Worm (Caenorhabditis elegans) whole organism, L1 larva: ENCODE data around the gene sri-7.

Source experiments
- C34B4.2 ChIP-seq: sonication (generic microtip); optimal IDR thresholded peaks from 2 replicates; lab custom pipeline; 2017; ENCODE audit warnings: mild to moderate bottlenecking, missing genetic modification characterization, missing compliant biosample characterization
- aly-2 ChIP-seq: fragments of 150-350 bp; optimal IDR thresholded peaks from 2 replicates; lab custom pipeline; 2014; ENCODE audit warnings: missing biosample characterization, missing genetic modification characterization
- blmp-1 ChIP-seq: fragments of 150-350 bp; optimal IDR thresholded peaks from 2 replicates; lab custom pipeline; 2014; ENCODE audit warnings: missing biosample characterization, missing genetic modification characterization
- ceh-8 ChIP-seq: fragments of 200-800 bp; sonication (Bioruptor generic); optimal IDR thresholded peaks from 2 replicates; lab custom pipeline; 2018; ENCODE audit warnings: mild to moderate bottlenecking, missing genetic modification characterization, moderate library complexity, missing compliant biosample characterization
- ceh-88 ChIP-seq: fragments of 200-800 bp; sonication (Bioruptor generic); IDR thresholded peaks from 2 replicates; pipeline ENCODE4 v1.3.6; 2022; ENCODE audit warnings: missing genetic modification characterization, missing compliant biosample characterization
- ces-1 ChIP-seq: fragments of 150-350 bp; optimal IDR thresholded peaks from 2 replicates; lab custom pipeline; 2014; ENCODE audit warnings: missing biosample characterization, missing genetic modification reagents, missing genetic modification characterization
- dpl-1 ChIP-seq, 3 experiments: fragments of 150-350 bp in 2 of 3; sonication (generic microtip) in 1 of 3; optimal IDR thresholded peaks; 2 replicates each; lab custom pipeline; 2014 to 2017; ENCODE audit warnings: missing biosample characterization in 3 of 3, missing genetic modification characterization in 3 of 3, missing genetic modification reagents in 3 of 3
- efl-1 ChIP-seq, 4 experiments: fragments of 150-350 bp; optimal IDR thresholded peaks in 3 of 4; peaks in 1 of 4; 1 replicate in 1 of 4; 2 replicates in 3 of 4; lab custom pipeline; 2014; ENCODE audit warnings: missing biosample characterization in 2 of 4, missing genetic modification characterization in 2 of 4, missing genetic modification reagents in 2 of 4
- egl-13 ChIP-seq: sonication (generic microtip); optimal IDR thresholded peaks from 2 replicates; lab custom pipeline; 2016; ENCODE audit warnings: missing genotype, missing genetic modification reagents, missing genetic modification characterization, missing compliant biosample characterization
- egl-27 ChIP-seq, 2 experiments: fragments of 150-350 bp in 1 of 2; sonication (generic microtip); optimal IDR thresholded peaks; 3 replicates each; lab custom pipeline; 2017 to 2018; ENCODE audit warnings: missing biosample characterization in 2 of 2, missing genetic modification characterization in 2 of 2, missing genetic modification reagents in 2 of 2
- elt-2 ChIP-seq: sonication (generic microtip); optimal IDR thresholded peaks from 2 replicates; lab custom pipeline; 2016; ENCODE audit warnings: missing genetic modification characterization, mild to moderate bottlenecking, inconsistent platforms, missing compliant biosample characterization, missing genetic modification reagents
- elt-3 ChIP-seq, 6 experiments: fragments of 150-350 bp in 1 of 6; sonication (generic microtip); optimal IDR thresholded peaks; 2 replicates each; lab custom pipeline; 2017 to 2018; ENCODE audit warnings: missing biosample characterization in 6 of 6, missing genetic modification characterization in 6 of 6, inconsistent platforms in 1 of 6
- ets-5 ChIP-seq: fragments of 200-800 bp; sonication (Bioruptor generic); IDR thresholded peaks from 2 replicates; pipeline ENCODE4 v1.3.6; 2022; ENCODE audit warnings: missing genetic modification characterization, missing compliant biosample characterization
- fkh-4 ChIP-seq: sonication (generic microtip); optimal IDR thresholded peaks from 2 replicates; lab custom pipeline; 2016; ENCODE audit warnings: missing compliant biosample characterization, missing genetic modification characterization, borderline replicate concordance
- lir-3 ChIP-seq: sonication (generic microtip); optimal IDR thresholded peaks from 2 replicates; lab custom pipeline; 2016; ENCODE audit warnings: mild to moderate bottlenecking, missing genetic modification characterization, moderate library complexity, missing compliant biosample characterization; ENCODE audit not compliant: poor library complexity
- mdl-1 ChIP-seq, 2 experiments: fragments of 150-350 bp; optimal IDR thresholded peaks; 2 replicates each; lab custom pipeline; 2014 to 2017; ENCODE audit warnings: missing biosample characterization in 2 of 2, missing genetic modification characterization in 2 of 2, inconsistent platforms in 1 of 2
- mep-1 ChIP-seq: fragments of 150-350 bp; optimal IDR thresholded peaks from 2 replicates; lab custom pipeline; 2014; ENCODE audit warnings: missing biosample characterization, missing genetic modification characterization
- nhr-11 ChIP-seq: fragments of 150-350 bp; optimal IDR thresholded peaks from 2 replicates; lab custom pipeline; 2014; ENCODE audit warnings: missing biosample characterization, missing genetic modification characterization
- nhr-20 ChIP-seq: sonication (generic microtip); optimal IDR thresholded peaks from 2 replicates; lab custom pipeline; 2016; ENCODE audit warnings: mild to moderate bottlenecking, missing genetic modification characterization, missing compliant biosample characterization
- nhr-47 ChIP-seq: sonication (generic microtip); optimal IDR thresholded peaks from 2 replicates; lab custom pipeline; 2016; ENCODE audit warnings: mild to moderate bottlenecking, missing genetic modification characterization, moderate library complexity, missing compliant biosample characterization
- nhr-71 ChIP-seq: sonication (generic microtip); optimal IDR thresholded peaks from 2 replicates; lab custom pipeline; 2016; ENCODE audit warnings: mild to moderate bottlenecking, missing genetic modification characterization, moderate library complexity, missing compliant biosample characterization
- nhr-76 ChIP-seq: sonication (generic microtip); optimal IDR thresholded peaks from 2 replicates; lab custom pipeline; 2017; ENCODE audit warnings: missing biosample characterization, missing genetic modification characterization
- nhr-77 ChIP-seq: fragments of 150-350 bp; optimal IDR thresholded peaks from 2 replicates; lab custom pipeline; 2014; ENCODE audit warnings: missing biosample characterization, missing genetic modification characterization
- nhr-90 ChIP-seq: sonication (generic microtip); optimal IDR thresholded peaks from 2 replicates; lab custom pipeline; 2016; ENCODE audit warnings: mild to moderate bottlenecking, missing genetic modification characterization, missing compliant biosample characterization; ENCODE audit not compliant: poor library complexity
- pax-3 ChIP-seq: fragments of 200-800 bp; sonication (Bioruptor generic); optimal IDR thresholded peaks from 2 replicates; lab custom pipeline; 2018; ENCODE audit warnings: mild to moderate bottlenecking, missing genetic modification characterization, moderate library complexity, missing compliant biosample characterization
- pqm-1 ChIP-seq: sonication (generic microtip); optimal IDR thresholded peaks from 3 replicates; lab custom pipeline; 2017; ENCODE audit warnings: missing biosample characterization, missing genetic modification characterization
- skn-1 ChIP-seq: fragments of 150-350 bp; optimal IDR thresholded peaks from 2 replicates; lab custom pipeline; 2014; ENCODE audit warnings: missing biosample characterization, missing genetic modification characterization
- sptf-1 ChIP-seq: fragments of 150-350 bp; optimal IDR thresholded peaks from 2 replicates; lab custom pipeline; 2014; ENCODE audit warnings: missing biosample characterization, missing genetic modification characterization
- swsn-7 ChIP-seq: sonication (generic microtip); optimal IDR thresholded peaks from 2 replicates; lab custom pipeline; 2016; ENCODE audit warnings: missing genetic modification characterization, missing compliant biosample characterization
- tbx-2 ChIP-seq: sonication (generic microtip); optimal IDR thresholded peaks from 2 replicates; lab custom pipeline; 2016; ENCODE audit warnings: missing genetic modification characterization, missing compliant biosample characterization
- tlp-1 ChIP-seq: fragments of 150-350 bp; optimal IDR thresholded peaks from 2 replicates; lab custom pipeline; 2014; ENCODE audit warnings: missing biosample characterization, missing genetic modification characterization
- unc-30 ChIP-seq: sonication (generic microtip); optimal IDR thresholded peaks from 2 replicates; lab custom pipeline; 2017; ENCODE audit warnings: missing biosample characterization, missing genetic modification characterization
- vab-15 ChIP-seq: sonication (generic microtip); optimal IDR thresholded peaks from 2 replicates; lab custom pipeline; 2017; ENCODE audit warnings: missing genotype, mild to moderate bottlenecking, missing genetic modification characterization, missing compliant biosample characterization
- zag-1 ChIP-seq: fragments of 150-350 bp; optimal IDR thresholded peaks from 2 replicates; lab custom pipeline; 2014; ENCODE audit warnings: missing biosample characterization, missing genetic modification characterization
- zip-4 ChIP-seq: fragments of 200-800 bp; sonication (Bioruptor generic); optimal IDR thresholded peaks from 2 replicates; lab custom pipeline; 2018; ENCODE audit warnings: mild to moderate bottlenecking, missing genetic modification characterization, moderate library complexity, missing compliant biosample characterization
- ztf-11 ChIP-seq, 2 experiments: sonication (generic microtip); optimal IDR thresholded peaks; 2 replicates each; lab custom pipeline; 2016 to 2017; ENCODE audit warnings: missing genetic modification characterization in 2 of 2, missing biosample characterization in 1 of 2, missing compliant biosample characterization in 1 of 2
- ztf-4 ChIP-seq: fragments of 150-350 bp; optimal IDR thresholded peaks from 2 replicates; lab custom pipeline; 2014; ENCODE audit warnings: missing biosample characterization, missing genetic modification characterization

Gene sri-7

DNA sequence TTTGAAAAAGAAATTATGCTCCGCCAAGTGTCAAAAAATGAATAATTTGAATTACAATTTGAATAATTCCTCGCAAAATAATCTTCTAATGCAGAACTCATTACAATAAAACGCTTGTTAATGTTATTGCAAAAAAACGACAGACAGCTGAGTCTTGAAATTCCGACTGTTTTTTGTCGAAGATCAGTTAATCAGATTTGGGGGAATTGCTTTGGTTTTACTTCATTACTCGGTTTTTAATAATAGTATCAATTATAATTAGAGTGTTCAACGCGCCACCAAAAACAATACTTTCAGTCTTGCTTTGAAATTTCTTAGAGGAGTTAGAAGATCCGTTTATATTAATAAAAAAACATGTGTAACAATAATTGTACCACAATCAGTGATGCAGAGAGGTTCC is 22.2 kb upstream of the sri-7 start, which contains the start of gene srh-122:
Gene srh-122, minus strand, starts transcription at position 101 of the 400 bp plus-strand sequence.
- no peak for TF ChIP-seq dpl-1 (GFP tag; optimal IDR thresholded peaks at IDR 0.05; lab: Kevin White, UChicago)
- TF ChIP-seq C34B4.2, result no peak
- no peak for TF ChIP-seq pqm-1 (tag; lab: Kevin White, UChicago)
- no peak for TF ChIP-seq zag-1 (tag; lab: Kevin White, UChicago)
- no peak for TF ChIP-seq nhr-71 (tag; lab: Kevin White, UChicago)
- no peak for TF ChIP-seq pax-3 (tag; lab: Kevin White, UChicago)

DNA sequence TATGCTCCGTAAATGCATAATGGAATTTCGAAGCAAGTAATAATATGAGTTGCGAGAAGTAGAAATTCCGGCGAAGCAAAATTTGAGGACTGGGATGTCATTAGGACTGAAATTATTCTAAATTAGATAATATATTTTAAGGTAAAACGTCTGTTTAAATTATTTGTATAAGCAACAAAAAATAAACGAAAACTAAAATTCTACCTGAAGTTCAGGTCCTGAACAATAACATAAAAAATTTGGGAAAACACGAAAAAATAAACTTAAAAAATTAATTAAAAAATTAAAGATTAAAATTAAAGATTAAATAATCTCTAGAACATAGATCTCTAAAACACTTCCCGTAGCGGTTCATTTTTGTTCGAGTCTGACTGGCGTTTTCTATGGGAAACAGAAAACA is 20.3 kb upstream of the sri-7 start, which contains the start of gene srh-251:
Gene srh-251, minus strand, starts transcription at position 101 of the 400 bp plus-strand sequence.
- no peak for TF ChIP-seq elt-3 (tag; optimal IDR thresholded peaks at IDR 0.05; lab: Kevin White, UChicago)
- no peak for TF ChIP-seq ceh-88
- no peak for TF ChIP-seq vab-15
- TF ChIP-seq elt-2 (tag; lab: Kevin White, UChicago), result no peak
- no peak for TF ChIP-seq mep-1 (tag; lab: Kevin White, UChicago)
- TF ChIP-seq tbx-2 (tag; lab: Kevin White, UChicago), result no peak
- TF ChIP-seq ces-1 (GFP tag; lab: Kevin White, UChicago), result no peak
- TF ChIP-seq blmp-1 (tag; lab: Kevin White, UChicago), result no peak
- no peak for TF ChIP-seq nhr-47 (tag; lab: Kevin White, UChicago)
- TF ChIP-seq sptf-1, result no peak
- no peak for TF ChIP-seq ztf-4
- TF ChIP-seq mdl-1 (tag; optimal IDR thresholded peaks at IDR 0.05; lab: Kevin White, UChicago), result no peak
- TF ChIP-seq nhr-11 (tag; lab: Kevin White, UChicago), result no peak
- TF ChIP-seq zip-4 (GFP tag; lab: Kevin White, UChicago), result no peak
- TF ChIP-seq egl-27 (tag; optimal IDR thresholded peaks at IDR 0.05; lab: Kevin White, UChicago), result no peak

ce11 chrV:15380857-15381256 is 19.3 kb upstream of the sri-7 start, which contains the start of gene dhs-23:
TSS of gene dhs-23 (plus strand) at chrV:15381219.
- TF ChIP-seq nhr-20 (tag; lab: Kevin White, UChicago), result peak; percentile 54
- no peak for TF ChIP-seq efl-1 (optimal IDR thresholded peaks at IDR 0.05; lab: Kevin White, UChicago)
- peak in 1 of 2 experiments; percentile 29 for TF ChIP-seq efl-1 (GFP tag; optimal IDR thresholded peaks at IDR 0.05 in 1 of 2; lab: Kevin White, UChicago)
- no peak for TF ChIP-seq aly-2 (tag; lab: Kevin White, UChicago)

ce11 chrV:15383739-15384138 is 16.4 kb upstream of the sri-7 start, which contains the start of gene str-88:
TSS of gene str-88 (minus strand) at chrV:15383839.
- TF ChIP-seq ztf-11 (tag; optimal IDR thresholded peaks at IDR 0.05; lab: Kevin White, UChicago) (no peak), egl-13 (tag; lab: Kevin White, UChicago) (no peak), efl-1 (optimal IDR thresholded peaks at IDR 0.05; lab: Kevin White, UChicago) (no peak), efl-1 (GFP tag; optimal IDR thresholded peaks at IDR 0.05 in 1 of 2; lab: Kevin White, UChicago) (no peak), nhr-77 (tag; lab: Kevin White, UChicago) (no peak), nhr-76 (no peak), blmp-1 (tag; lab: Kevin White, UChicago) (no peak), swsn-7 (no peak), ets-5 (GFP tag; lab: Robert Waterston, UW) (no peak), unc-30 (tag; lab: Kevin White, UChicago) (no peak), mep-1 (tag; lab: Kevin White, UChicago) (no peak), fkh-4 (tag; lab: Kevin White, UChicago) (no peak), lir-3 (no peak)

DNA sequence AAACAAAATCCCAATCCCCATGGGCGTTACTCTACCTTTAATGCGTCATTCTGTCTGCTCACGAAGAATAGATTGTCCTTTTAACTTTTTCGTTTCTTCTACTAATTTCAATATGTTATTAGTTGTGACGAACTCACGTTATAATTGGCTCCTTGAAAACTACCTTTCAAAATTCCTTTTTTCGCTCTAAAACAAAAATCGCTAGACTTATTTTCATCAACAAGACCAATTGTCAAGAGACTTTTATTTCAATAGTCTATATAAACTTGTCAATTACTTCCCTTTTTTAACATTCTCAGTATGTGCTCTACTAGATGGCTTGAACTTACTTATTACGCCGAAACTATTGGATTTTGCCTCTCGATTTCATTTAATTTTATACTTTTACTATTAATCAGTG is 15.4 kb upstream of the sri-7 start, which contains the start of gene str-102:
Gene str-102, plus strand, starts transcription at position 301 of the 400 bp plus-strand sequence.
- TF ChIP-seq nhr-47 (tag; lab: Kevin White, UChicago), result no peak
- TF ChIP-seq ceh-8 (GFP tag; lab: Kevin White, UChicago), result peak; percentile 72
- no peak for TF ChIP-seq skn-1 (tag; lab: Kevin White, UChicago)
- TF ChIP-seq nhr-90 (tag; lab: Kevin White, UChicago), result no peak
- no peak for TF ChIP-seq lir-3
- no peak for TF ChIP-seq nhr-76
- no peak for TF ChIP-seq mdl-1 (tag; optimal IDR thresholded peaks at IDR 0.05; lab: Kevin White, UChicago)
- TF ChIP-seq tlp-1 (tag; lab: Kevin White, UChicago), result no peak
